Fruit fly (Drosophila melanogaster) whole organism, prepupa: ENCODE data around the gene CG32829.

Experiments
- CG11902 ChIP-seq: fragments of 200-800 bp; sonication (Bioruptor generic); optimal IDR thresholded peaks from 3 replicates; lab custom pipeline; 2016; ENCODE audit warnings: missing biosample characterization, missing genetic modification characterization
- CG15336 ChIP-seq: fragments of 200-800 bp; sonication (Bioruptor generic); IDR thresholded peaks from 2 replicates; pipeline ENCODE4 v1.3.6; 2022; ENCODE audit warnings: missing biosample characterization, missing genetic modification characterization
- CG6854 ChIP-seq: fragments of 200-800 bp; sonication (Bioruptor generic); optimal IDR thresholded peaks from 2 replicates; lab custom pipeline; 2017; ENCODE audit warnings: missing biosample characterization, mild to moderate bottlenecking, missing genetic modification characterization
- CG7368 ChIP-seq: fragments of 200-800 bp; sonication (Bioruptor generic); optimal IDR thresholded peaks from 3 replicates; lab custom pipeline; 2016; ENCODE audit warnings: missing biosample characterization, missing genetic modification characterization
- CG8319 ChIP-seq: fragments of 200-800 bp; sonication (Bioruptor generic); optimal IDR thresholded peaks from 3 replicates; lab custom pipeline; 2016; ENCODE audit warnings: missing biosample characterization, missing genetic modification characterization
- Eip75B ChIP-seq: fragments of 200-800 bp; sonication (Bioruptor generic); optimal IDR thresholded peaks from 3 replicates; lab custom pipeline; 2016; ENCODE audit warnings: missing biosample characterization, missing genetic modification characterization
- Eip93F ChIP-seq: fragments of 200-800 bp; sonication (Bioruptor generic); optimal IDR thresholded peaks from 2 replicates; lab custom pipeline; 2016; ENCODE audit warnings: missing biosample characterization, mild to moderate bottlenecking, missing genetic modification characterization
- Lpt ChIP-seq: fragments of 200-800 bp; sonication (Bioruptor generic); optimal IDR thresholded peaks from 3 replicates; lab custom pipeline; 2016; ENCODE audit warnings: missing biosample characterization, missing genetic modification characterization
- OdsH ChIP-seq: fragments of 200-800 bp; sonication (Bioruptor generic); optimal IDR thresholded peaks from 3 replicates; lab custom pipeline; 2016; ENCODE audit warnings: missing biosample characterization, missing genetic modification characterization
- Sox14 ChIP-seq: fragments of 200-800 bp; sonication (Bioruptor generic); optimal IDR thresholded peaks from 3 replicates; lab custom pipeline; 2016; ENCODE audit warnings: missing biosample characterization, missing genetic modification characterization
- fkh ChIP-seq: fragments of 200-800 bp; sonication (Bioruptor generic); optimal IDR thresholded peaks from 3 replicates; lab custom pipeline; 2017; ENCODE audit warnings: missing biosample characterization, mild to moderate bottlenecking, missing genetic modification characterization, moderate library complexity
- net ChIP-seq: fragments of 200-800 bp; sonication (Bioruptor generic); optimal IDR thresholded peaks from 3 replicates; lab custom pipeline; 2016; ENCODE audit warnings: missing biosample characterization, missing genetic modification characterization
- ss ChIP-seq, 2 experiments: fragments of 200-800 bp; sonication (Bioruptor generic); optimal IDR thresholded peaks; 2 replicates in 1 of 2; 3 replicates in 1 of 2; lab custom pipeline; 2017 to 2018; ENCODE audit warnings: mild to moderate bottlenecking in 2 of 2, missing biosample characterization in 2 of 2, missing genetic modification characterization in 2 of 2, moderate library complexity in 1 of 2

dm6 chr2L:6868178-6868867, 47.9 kb downstream of the CG32829 start:
- TF ChIP-seq CG7368 (no peak), Sox14 (no peak), Eip75B (no peak), CG11902 (GFP tag; lab: Kevin White, UChicago) (no peak), OdsH (GFP tag; lab: Kevin White, UChicago) (no peak), fkh (no peak), CG6854 (GFP tag; lab: Kevin White, UChicago) (no peak), ss (GFP tag; optimal IDR thresholded peaks at IDR 0.05; lab: Kevin White, UChicago) (no peak), Lpt (GFP tag; lab: Kevin White, UChicago) (no peak), CG15336 (no peak), net (GFP tag; lab: Kevin White, UChicago) (no peak), Eip93F (GFP tag; lab: Kevin White, UChicago) (no peak), CG8319 (GFP tag; lab: Kevin White, UChicago) (no peak)
